Worm (Caenorhabditis elegans) whole organism, mixed stage, embryonic: ENCODE results near the gene F55A11.11.

Experiments
- M03D4.4 ChIP-seq: sonication (generic microtip); optimal IDR thresholded peaks from 2 replicates; lab custom pipeline; 2017; ENCODE audit warnings: mild to moderate bottlenecking, missing genetic modification characterization, missing compliant biosample characterization
- bed-3 ChIP-seq: fragments of 200-800 bp; sonication (Bioruptor generic); optimal IDR thresholded peaks from 3 replicates; lab custom pipeline; 2018; ENCODE audit warnings: mild to moderate bottlenecking, missing genetic modification characterization, moderate library complexity, missing compliant biosample characterization
- blmp-1 ChIP-seq: fragments of 150-350 bp; optimal IDR thresholded peaks from 2 replicates; lab custom pipeline; 2014; ENCODE audit warnings: missing biosample characterization, missing genetic modification characterization
- ceh-39 ChIP-seq: fragments of 150-350 bp; optimal IDR thresholded peaks from 2 replicates; lab custom pipeline; 2014; ENCODE audit warnings: missing biosample characterization, missing genetic modification characterization
- ceh-43 ChIP-seq: fragments of 200-800 bp; sonication (Bioruptor generic); optimal IDR thresholded peaks from 2 replicates; lab custom pipeline; 2018; ENCODE audit warnings: mild to moderate bottlenecking, missing genetic modification characterization, moderate library complexity, missing compliant biosample characterization
- ceh-83 ChIP-seq: fragments of 200-800 bp; sonication (Bioruptor generic); optimal IDR thresholded peaks from 2 replicates; lab custom pipeline; 2018; ENCODE audit warnings: mild to moderate bottlenecking, missing genetic modification characterization, missing compliant biosample characterization
- ces-1 ChIP-seq: fragments of 150-350 bp; optimal IDR thresholded peaks from 2 replicates; lab custom pipeline; 2014; ENCODE audit warnings: missing biosample characterization, missing genetic modification reagents, missing genetic modification characterization
- drap-1 ChIP-seq: fragments of 200-800 bp; sonication (Bioruptor generic); optimal IDR thresholded peaks from 3 replicates; lab custom pipeline; 2018; ENCODE audit warnings: mild to moderate bottlenecking, missing genetic modification characterization, missing compliant biosample characterization
- elt-1 ChIP-seq: sonication (generic microtip); optimal IDR thresholded peaks from 2 replicates; lab custom pipeline; 2017; ENCODE audit warnings: missing genetic modification characterization, mild to moderate bottlenecking, missing compliant biosample characterization, antibody characterized with exemption, moderate library complexity, borderline replicate concordance; ENCODE audit not compliant: insufficient read depth
- elt-3 ChIP-seq: fragments of 150-350 bp; optimal IDR thresholded peaks from 2 replicates; lab custom pipeline; 2014; ENCODE audit warnings: missing biosample characterization, missing genetic modification characterization
- flh-1 ChIP-seq: fragments of 200-800 bp; sonication (Bioruptor generic); optimal IDR thresholded peaks from 2 replicates; lab custom pipeline; 2018; ENCODE audit warnings: mild to moderate bottlenecking, missing genetic modification characterization, moderate library complexity, missing compliant biosample characterization
- ham-2 ChIP-seq: fragments of 200-800 bp; sonication (Bioruptor generic); optimal IDR thresholded peaks from 2 replicates; lab custom pipeline; 2018; ENCODE audit warnings: mild to moderate bottlenecking, missing genetic modification characterization, missing compliant biosample characterization
- hlh-1 ChIP-seq: fragments of 150-350 bp; optimal IDR thresholded peaks from 2 replicates; lab custom pipeline; 2014; ENCODE audit warnings: missing biosample characterization, missing genetic modification reagents, missing genetic modification characterization
- lin-13 ChIP-seq: fragments of 150-350 bp; optimal IDR thresholded peaks from 2 replicates; lab custom pipeline; 2014; ENCODE audit warnings: missing biosample characterization, missing genetic modification characterization
- lin-32 ChIP-seq: fragments of 200-800 bp; sonication (Bioruptor generic); optimal IDR thresholded peaks from 2 replicates; lab custom pipeline; 2018; ENCODE audit warnings: mild to moderate bottlenecking, missing genetic modification characterization, missing compliant biosample characterization
- lsy-2 ChIP-seq: fragments of 150-350 bp; optimal IDR thresholded peaks from 2 replicates; lab custom pipeline; 2014; ENCODE audit warnings: missing biosample characterization, missing genetic modification characterization
- mab-5 ChIP-seq: fragments of 150-350 bp; optimal IDR thresholded peaks from 2 replicates; lab custom pipeline; 2014; ENCODE audit warnings: missing biosample characterization, missing genetic modification characterization
- mep-1 ChIP-seq: fragments of 150-350 bp; optimal IDR thresholded peaks from 2 replicates; lab custom pipeline; 2017; ENCODE audit warnings: missing biosample characterization, missing genetic modification reagents, missing genetic modification characterization, inconsistent platforms
- mls-2 ChIP-seq: sonication (generic microtip); optimal IDR thresholded peaks from 2 replicates; lab custom pipeline; 2016; ENCODE audit warnings: mild to moderate bottlenecking, missing genetic modification characterization, moderate library complexity, missing compliant biosample characterization
- nhr-12 ChIP-seq: fragments of 150-350 bp; optimal IDR thresholded peaks from 2 replicates; lab custom pipeline; 2014; ENCODE audit warnings: missing biosample characterization, missing genetic modification characterization
- nhr-2 ChIP-seq: fragments of 150-350 bp; optimal IDR thresholded peaks from 2 replicates; lab custom pipeline; 2014; ENCODE audit warnings: missing biosample characterization, missing genetic modification characterization
- nhr-237 ChIP-seq: fragments of 150-350 bp; optimal IDR thresholded peaks from 2 replicates; lab custom pipeline; 2014; ENCODE audit warnings: missing biosample characterization, missing genetic modification characterization
- nhr-28 ChIP-seq: fragments of 150-350 bp; optimal IDR thresholded peaks from 2 replicates; lab custom pipeline; 2014; ENCODE audit warnings: missing biosample characterization, missing genetic modification characterization
- nhr-76 ChIP-seq: sonication (generic microtip); optimal IDR thresholded peaks from 2 replicates; lab custom pipeline; 2017; ENCODE audit warnings: missing biosample characterization, missing genetic modification characterization
- pha-4 ChIP-seq: fragments of 150-350 bp; optimal IDR thresholded peaks from 2 replicates; lab custom pipeline; 2018; ENCODE audit warnings: missing biosample characterization, missing genetic modification reagents, missing genetic modification characterization
- sem-2 ChIP-seq: fragments of 200-800 bp; sonication (Bioruptor generic); optimal IDR thresholded peaks from 2 replicates; lab custom pipeline; 2018; ENCODE audit warnings: mild to moderate bottlenecking, missing genetic modification characterization, missing compliant biosample characterization
- snpc-4 ChIP-seq: fragments of 150-350 bp; optimal IDR thresholded peaks from 2 replicates; lab custom pipeline; 2014; ENCODE audit warnings: missing biosample characterization, missing genetic modification characterization
- sptf-1 ChIP-seq: sonication (generic microtip); optimal IDR thresholded peaks from 2 replicates; lab custom pipeline; 2017; ENCODE audit warnings: mild to moderate bottlenecking, missing genetic modification characterization, moderate library complexity, missing compliant biosample characterization
- tbx-8 ChIP-seq: fragments of 200-800 bp; sonication (Bioruptor generic); optimal IDR thresholded peaks from 2 replicates; lab custom pipeline; 2018; ENCODE audit warnings: mild to moderate bottlenecking, missing genetic modification characterization, moderate library complexity, missing compliant biosample characterization
- unc-120 ChIP-seq: sonication (generic microtip); optimal IDR thresholded peaks from 2 replicates; lab custom pipeline; 2017; ENCODE audit warnings: missing genetic modification characterization, missing compliant biosample characterization; ENCODE audit not compliant: poor library complexity, severe bottlenecking
- unc-39 ChIP-seq: fragments of 150-350 bp; optimal IDR thresholded peaks from 2 replicates; lab custom pipeline; 2014; ENCODE audit warnings: missing biosample characterization, missing genetic modification characterization
- unc-62 ChIP-seq: fragments of 150-350 bp; optimal IDR thresholded peaks from 2 replicates; lab custom pipeline; 2014; ENCODE audit warnings: missing biosample characterization, missing genetic modification reagents, missing genetic modification characterization
- zip-8 ChIP-seq: fragments of 150-350 bp; optimal IDR thresholded peaks from 2 replicates; lab custom pipeline; 2014; ENCODE audit warnings: missing biosample characterization, missing genetic modification characterization

The F55A11.11 gene

ce11 chrV:11817263-11817726 is 34.3 kb downstream of the F55A11.11 start:
- TF ChIP-seq hlh-1 (tag; lab: Kevin White, UChicago) (no peak), lin-13 (no peak), unc-120 (tag; lab: Kevin White, UChicago) (no peak), nhr-237 (no peak), snpc-4 (no peak), sptf-1 (tag; lab: Kevin White, UChicago) (no peak), ceh-39 (no peak), nhr-28 (tag; lab: Kevin White, UChicago) (no peak), tbx-8 (GFP tag; lab: Kevin White, UChicago) (no peak), ham-2 (GFP tag; lab: Kevin White, UChicago) (no peak), mep-1 (tag; lab: Kevin White, UChicago) (no peak), nhr-76 (tag; lab: Kevin White, UChicago) (no peak), unc-39 (tag; lab: Kevin White, UChicago) (no peak), pha-4 (tag; lab: Kevin White, UChicago) (no peak), lsy-2 (tag; lab: Kevin White, UChicago) (no peak), drap-1 (GFP tag; lab: Kevin White, UChicago) (no peak)

- TF ChIP-seq mls-2 = no peak
- TF ChIP-seq zip-8 (tag; lab: Kevin White, UChicago) = no peak
Measured at ce11 chrV:11818064-11818463, 35.1 kb downstream of the F55A11.11 start.

- no peak for TF ChIP-seq unc-39 (tag; lab: Kevin White, UChicago)
- TF ChIP-seq unc-62 (GFP tag; lab: Kevin White, UChicago) = no peak
- no peak for TF ChIP-seq ceh-43 (GFP tag; lab: Kevin White, UChicago)
- TF ChIP-seq flh-1 (GFP tag; lab: Kevin White, UChicago) = no peak
- no peak for TF ChIP-seq nhr-12 (tag; lab: Kevin White, UChicago)
- TF ChIP-seq elt-1 (tag; lab: Kevin White, UChicago) = no peak
- TF ChIP-seq ces-1 (GFP tag; lab: Kevin White, UChicago) = no peak
- no peak for TF ChIP-seq ceh-39
- TF ChIP-seq sem-2 (GFP tag; lab: Kevin White, UChicago) = no peak
- TF ChIP-seq drap-1 (GFP tag; lab: Kevin White, UChicago) = no peak
- TF ChIP-seq mls-2 = no peak
- TF ChIP-seq nhr-2 (tag; lab: Kevin White, UChicago) = no peak
- TF ChIP-seq nhr-237 = no peak
- no peak for TF ChIP-seq ham-2 (GFP tag; lab: Kevin White, UChicago)
- no peak for TF ChIP-seq hlh-1 (tag; lab: Kevin White, UChicago)
- no peak for TF ChIP-seq zip-8 (tag; lab: Kevin White, UChicago)
- no peak for TF ChIP-seq ceh-83
- TF ChIP-seq mab-5 (tag; lab: Kevin White, UChicago) = no peak
- TF ChIP-seq nhr-28 (tag; lab: Kevin White, UChicago) = no peak
- no peak for TF ChIP-seq M03D4.4 (tag; lab: Kevin White, UChicago)
Measured at ce11 chrV:11818786-11819185, 35.8 kb downstream of the F55A11.11 start.

ce11 chrV:11819451-11819850 is 36.5 kb downstream of the F55A11.11 start:
- TF ChIP-seq ces-1 (GFP tag; lab: Kevin White, UChicago) (no peak), mep-1 (tag; lab: Kevin White, UChicago) (no peak), unc-62 (GFP tag; lab: Kevin White, UChicago) (no peak), sptf-1 (tag; lab: Kevin White, UChicago) (no peak), snpc-4 (no peak), unc-120 (tag; lab: Kevin White, UChicago) (no peak), mls-2 (no peak), hlh-1 (tag; lab: Kevin White, UChicago) (no peak), lin-13 (no peak), lin-32 (GFP tag; lab: Kevin White, UChicago) (no peak), mab-5 (tag; lab: Kevin White, UChicago) (no peak), ceh-83 (no peak)
- TF ChIP-seq, all 35 proteins: peak for 0

- TF ChIP-seq mab-5 (tag; lab: Kevin White, UChicago) (no peak), unc-39 (tag; lab: Kevin White, UChicago) (no peak), ces-1 (GFP tag; lab: Kevin White, UChicago) (no peak), mep-1 (tag; lab: Kevin White, UChicago) (no peak), blmp-1 (tag; lab: Kevin White, UChicago) (no peak), ceh-43 (GFP tag; lab: Kevin White, UChicago) (no peak), nhr-2 (tag; lab: Kevin White, UChicago) (no peak), bed-3 (GFP tag; lab: Kevin White, UChicago) (no peak), ceh-83 (no peak), nhr-28 (tag; lab: Kevin White, UChicago) (no peak), drap-1 (GFP tag; lab: Kevin White, UChicago) (no peak), elt-3 (tag; lab: Kevin White, UChicago) (no peak), unc-62 (GFP tag; lab: Kevin White, UChicago) (no peak), unc-120 (tag; lab: Kevin White, UChicago) (no peak), nhr-76 (tag; lab: Kevin White, UChicago) (no peak)
Measured at ce11 chrV:11820551-11820950, 37.6 kb downstream of the F55A11.11 start.
